ENCODE assay signal across 1 worm cellular context in genomic region chrV:3468436-3468835, ce11.
TF ChIP-seq lines count a peak whose summit lies in the region.

Gene gst-33 (minus strand): TSS chrV:3468562.

TF ChIP-seq in whole organism, L2 larva, 48 proteins besides CTCF, POLR2A, EP300 and RAD21 (continued from another document):
- TF ChIP-seq sma-9 (GFP tag; optimal IDR thresholded peaks at IDR 0.05; lab: Kevin White, UChicago) (peak; percentile 73), sma-9 (tag; optimal IDR thresholded peaks at IDR 0.05; lab: Kevin White, UChicago) (no peak), unc-55 (GFP tag; optimal IDR thresholded peaks at IDR 0.05; lab: Kevin White, UChicago) (no peak), nhr-21 (tag; optimal IDR thresholded peaks at IDR 0.05; lab: Kevin White, UChicago) (no peak), zag-1 (tag; optimal IDR thresholded peaks at IDR 0.05; lab: Kevin White, UChicago) (no peak), blmp-1 (tag; optimal IDR thresholded peaks at IDR 0.05; lab: Kevin White, UChicago; ENCODE audit: insufficient read depth) (peak; percentile 61), lsy-2 (tag; optimal IDR thresholded peaks at IDR 0.05; lab: Kevin White, UChicago) (no peak), nhr-23 (tag; optimal IDR thresholded peaks at IDR 0.05; lab: Kevin White, UChicago) (no peak), dmd-4 (tag; optimal IDR thresholded peaks at IDR 0.05; lab: Kevin White, UChicago) (no peak), Y55F3AM.14 (GFP tag; optimal IDR thresholded peaks at IDR 0.05; lab: Kevin White, UChicago) (no peak), fos-1 (tag; optimal IDR thresholded peaks at IDR 0.05; lab: Kevin White, UChicago) (peak; percentile 41)
